Worm (Caenorhabditis elegans) whole organism, L1 larva: ENCODE results near the gene pycr-1.

Experiments used
- C04F5.9 ChIP-seq: sonication (generic microtip); optimal IDR thresholded peaks from 2 replicates; lab custom pipeline; 2016; ENCODE audit warnings: missing genetic modification characterization, missing compliant biosample characterization
- C16A3.4 ChIP-seq: fragments of 150-350 bp; optimal IDR thresholded peaks from 2 replicates; lab custom pipeline; 2014; ENCODE audit warnings: missing biosample characterization, missing genetic modification characterization
- aha-1 ChIP-seq: fragments of 150-350 bp; optimal IDR thresholded peaks from 2 replicates; lab custom pipeline; 2014; ENCODE audit warnings: missing biosample characterization, missing genetic modification characterization
- aly-2 ChIP-seq: fragments of 150-350 bp; optimal IDR thresholded peaks from 2 replicates; lab custom pipeline; 2014; ENCODE audit warnings: missing biosample characterization, missing genetic modification characterization
- blmp-1 ChIP-seq: fragments of 150-350 bp; optimal IDR thresholded peaks from 2 replicates; lab custom pipeline; 2014; ENCODE audit warnings: missing biosample characterization, missing genetic modification characterization
- ceh-8 ChIP-seq: fragments of 200-800 bp; sonication (Bioruptor generic); optimal IDR thresholded peaks from 2 replicates; lab custom pipeline; 2018; ENCODE audit warnings: mild to moderate bottlenecking, missing genetic modification characterization, moderate library complexity, missing compliant biosample characterization
- ceh-82 ChIP-seq, 3 experiments: fragments of 150-350 bp in 1 of 3; sonication (generic microtip) in 2 of 3; optimal IDR thresholded peaks; 2 replicates each; lab custom pipeline; 2014 to 2017; ENCODE audit warnings: missing biosample characterization in 3 of 3, missing genetic modification characterization in 3 of 3
- ceh-88 ChIP-seq: fragments of 200-800 bp; sonication (Bioruptor generic); IDR thresholded peaks from 2 replicates; pipeline ENCODE4 v1.3.6; 2022; ENCODE audit warnings: missing genetic modification characterization, missing compliant biosample characterization
- ces-1 ChIP-seq: fragments of 150-350 bp; optimal IDR thresholded peaks from 2 replicates; lab custom pipeline; 2014; ENCODE audit warnings: missing biosample characterization, missing genetic modification reagents, missing genetic modification characterization
- dpl-1 ChIP-seq, 3 experiments: fragments of 150-350 bp in 2 of 3; sonication (generic microtip) in 1 of 3; optimal IDR thresholded peaks; 2 replicates each; lab custom pipeline; 2014 to 2017; ENCODE audit warnings: missing biosample characterization in 3 of 3, missing genetic modification characterization in 3 of 3, missing genetic modification reagents in 3 of 3
- dsc-1 ChIP-seq: sonication (generic microtip); optimal IDR thresholded peaks from 2 replicates; lab custom pipeline; 2016; ENCODE audit warnings: mild to moderate bottlenecking, missing genetic modification characterization, missing compliant biosample characterization
- egl-13 ChIP-seq: sonication (generic microtip); optimal IDR thresholded peaks from 2 replicates; lab custom pipeline; 2016; ENCODE audit warnings: missing genotype, missing genetic modification reagents, missing genetic modification characterization, missing compliant biosample characterization
- egl-27 ChIP-seq, 2 experiments: fragments of 150-350 bp in 1 of 2; sonication (generic microtip); optimal IDR thresholded peaks; 3 replicates each; lab custom pipeline; 2017 to 2018; ENCODE audit warnings: missing biosample characterization in 2 of 2, missing genetic modification characterization in 2 of 2, missing genetic modification reagents in 2 of 2
- elt-3 ChIP-seq, 6 experiments: fragments of 150-350 bp in 1 of 6; sonication (generic microtip); optimal IDR thresholded peaks; 2 replicates each; lab custom pipeline; 2017 to 2018; ENCODE audit warnings: missing biosample characterization in 6 of 6, missing genetic modification characterization in 6 of 6, inconsistent platforms in 1 of 6
- ets-5 ChIP-seq: fragments of 200-800 bp; sonication (Bioruptor generic); IDR thresholded peaks from 2 replicates; pipeline ENCODE4 v1.3.6; 2022; ENCODE audit warnings: missing genetic modification characterization, missing compliant biosample characterization
- fkh-10 ChIP-seq: sonication (generic microtip); optimal IDR thresholded peaks from 2 replicates; lab custom pipeline; 2017; ENCODE audit warnings: missing biosample characterization, missing genetic modification reagents, missing genetic modification characterization
- fkh-8 ChIP-seq: sonication (generic microtip); optimal IDR thresholded peaks from 2 replicates; lab custom pipeline; 2016; ENCODE audit warnings: mild to moderate bottlenecking, missing genetic modification characterization, missing compliant biosample characterization
- hlh-4 ChIP-seq: sonication (generic microtip); optimal IDR thresholded peaks from 2 replicates; lab custom pipeline; 2016; ENCODE audit warnings: mild to moderate bottlenecking, missing genetic modification characterization, missing compliant biosample characterization
- lin-13 ChIP-seq: fragments of 150-350 bp; optimal IDR thresholded peaks from 2 replicates; lab custom pipeline; 2014; ENCODE audit warnings: missing biosample characterization, missing genetic modification reagents, missing genetic modification characterization
- lin-15B ChIP-seq: fragments of 150-350 bp; sonication (generic microtip); optimal IDR thresholded peaks from 3 replicates; lab custom pipeline; 2014; ENCODE audit warnings: missing biosample characterization, missing genetic modification characterization
- lin-39 ChIP-seq: fragments of 150-350 bp; optimal IDR thresholded peaks from 2 replicates; lab custom pipeline; 2014; ENCODE audit warnings: missing biosample characterization, missing genetic modification reagents, missing genetic modification characterization
- mep-1 ChIP-seq: fragments of 150-350 bp; optimal IDR thresholded peaks from 2 replicates; lab custom pipeline; 2014; ENCODE audit warnings: missing biosample characterization, missing genetic modification characterization
- nhr-11 ChIP-seq: fragments of 150-350 bp; optimal IDR thresholded peaks from 2 replicates; lab custom pipeline; 2014; ENCODE audit warnings: missing biosample characterization, missing genetic modification characterization
- nhr-20 ChIP-seq: sonication (generic microtip); optimal IDR thresholded peaks from 2 replicates; lab custom pipeline; 2016; ENCODE audit warnings: mild to moderate bottlenecking, missing genetic modification characterization, missing compliant biosample characterization
- nhr-28 ChIP-seq: fragments of 150-350 bp; optimal IDR thresholded peaks from 2 replicates; lab custom pipeline; 2014; ENCODE audit warnings: missing biosample characterization, missing genetic modification characterization
- nhr-47 ChIP-seq: sonication (generic microtip); optimal IDR thresholded peaks from 2 replicates; lab custom pipeline; 2016; ENCODE audit warnings: mild to moderate bottlenecking, missing genetic modification characterization, moderate library complexity, missing compliant biosample characterization
- nhr-71 ChIP-seq: sonication (generic microtip); optimal IDR thresholded peaks from 2 replicates; lab custom pipeline; 2016; ENCODE audit warnings: mild to moderate bottlenecking, missing genetic modification characterization, moderate library complexity, missing compliant biosample characterization
- nhr-76 ChIP-seq: sonication (generic microtip); optimal IDR thresholded peaks from 2 replicates; lab custom pipeline; 2017; ENCODE audit warnings: missing biosample characterization, missing genetic modification characterization
- nhr-77 ChIP-seq: fragments of 150-350 bp; optimal IDR thresholded peaks from 2 replicates; lab custom pipeline; 2014; ENCODE audit warnings: missing biosample characterization, missing genetic modification characterization
- nhr-90 ChIP-seq: sonication (generic microtip); optimal IDR thresholded peaks from 2 replicates; lab custom pipeline; 2016; ENCODE audit warnings: mild to moderate bottlenecking, missing genetic modification characterization, missing compliant biosample characterization; ENCODE audit not compliant: poor library complexity
- pqm-1 ChIP-seq: sonication (generic microtip); optimal IDR thresholded peaks from 3 replicates; lab custom pipeline; 2017; ENCODE audit warnings: missing biosample characterization, missing genetic modification characterization
- sox-4 ChIP-seq: sonication (generic microtip); optimal IDR thresholded peaks from 2 replicates; lab custom pipeline; 2016; ENCODE audit warnings: missing genetic modification characterization, missing compliant biosample characterization
- sptf-1 ChIP-seq: fragments of 150-350 bp; optimal IDR thresholded peaks from 2 replicates; lab custom pipeline; 2014; ENCODE audit warnings: missing biosample characterization, missing genetic modification characterization
- sup-37 ChIP-seq: fragments of 200-800 bp; sonication (Bioruptor generic); optimal IDR thresholded peaks from 2 replicates; lab custom pipeline; 2018; ENCODE audit warnings: mild to moderate bottlenecking, missing genetic modification characterization, missing compliant biosample characterization
- swsn-7 ChIP-seq: sonication (generic microtip); optimal IDR thresholded peaks from 2 replicates; lab custom pipeline; 2016; ENCODE audit warnings: missing genetic modification characterization, missing compliant biosample characterization
- unc-30 ChIP-seq: sonication (generic microtip); optimal IDR thresholded peaks from 2 replicates; lab custom pipeline; 2017; ENCODE audit warnings: missing biosample characterization, missing genetic modification characterization
- unc-62 ChIP-seq: fragments of 150-350 bp; optimal IDR thresholded peaks from 2 replicates; lab custom pipeline; 2014; ENCODE audit warnings: missing biosample characterization, missing genetic modification reagents, missing genetic modification characterization
- unc-86 ChIP-seq: sonication (generic microtip); optimal IDR thresholded peaks from 2 replicates; lab custom pipeline; 2016; ENCODE audit warnings: missing genetic modification characterization, missing compliant biosample characterization
- vab-15 ChIP-seq: sonication (generic microtip); optimal IDR thresholded peaks from 2 replicates; lab custom pipeline; 2017; ENCODE audit warnings: missing genotype, mild to moderate bottlenecking, missing genetic modification characterization, missing compliant biosample characterization
- xbp-1 ChIP-seq: sonication (generic microtip); optimal IDR thresholded peaks from 2 replicates; lab custom pipeline; 2016; ENCODE audit warnings: missing genetic modification characterization, missing compliant biosample characterization
- zip-4 ChIP-seq: fragments of 200-800 bp; sonication (Bioruptor generic); optimal IDR thresholded peaks from 2 replicates; lab custom pipeline; 2018; ENCODE audit warnings: mild to moderate bottlenecking, missing genetic modification characterization, moderate library complexity, missing compliant biosample characterization
- ztf-4 ChIP-seq: fragments of 150-350 bp; optimal IDR thresholded peaks from 2 replicates; lab custom pipeline; 2014; ENCODE audit warnings: missing biosample characterization, missing genetic modification characterization

Gene pycr-1

ce11 chrX:12125308-12125707 is 21.3 kb upstream of the pycr-1 start, which contains the start of gene lgc-18:
Gene lgc-18 (plus strand): TSS chrX:12125608.
- TF ChIP-seq unc-86 (tag; lab: Kevin White, UChicago) (no peak), ztf-4 (tag; lab: Kevin White, UChicago) (no peak), ces-1 (GFP tag; lab: Kevin White, UChicago) (no peak)

- TF ChIP-seq swsn-7 (no peak), sup-37 (GFP tag; lab: Kevin White, UChicago) (no peak), nhr-71 (no peak), ceh-88 (GFP tag; lab: Robert Waterston, UW) (no peak), hlh-4 (tag; lab: Kevin White, UChicago) (no peak), sptf-1 (tag; lab: Kevin White, UChicago) (no peak)
These were observed 5.6 kb upstream of the pycr-1 start, which contains the start of gene lyst-1 for ce11 chrX:12141051-12141450. Gene lyst-1 (minus strand): TSS chrX:12141151.

DNA sequence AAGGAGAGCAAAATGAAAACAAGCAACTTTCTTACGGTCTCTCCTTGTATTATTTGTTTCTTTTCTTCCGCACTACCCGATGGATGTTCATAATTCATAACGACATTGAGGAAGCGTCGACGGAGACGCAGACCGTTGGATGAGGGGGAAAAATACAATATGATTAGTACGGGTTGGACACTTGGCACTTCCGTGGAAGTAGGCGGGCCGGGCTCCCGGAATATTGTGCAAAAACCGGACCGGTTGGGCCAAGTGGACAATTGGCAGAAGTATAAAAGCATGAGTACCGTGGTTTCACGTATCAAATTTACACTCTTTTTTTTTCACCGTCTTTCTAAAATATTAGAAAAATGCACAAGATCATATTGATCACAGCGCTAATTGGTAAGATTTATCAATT is 4.1 kb upstream of the pycr-1 start, which contains the start of gene M153.3:
M153.3 (plus strand) TSS at position 301 of the 400 bp plus-strand sequence.
- TF ChIP-seq ceh-8 (GFP tag; lab: Kevin White, UChicago) = no peak
- TF ChIP-seq nhr-47 (tag; lab: Kevin White, UChicago) = no peak
- TF ChIP-seq vab-15 (tag; lab: Kevin White, UChicago) = no peak
- TF ChIP-seq sox-4 = no peak
- no peak for TF ChIP-seq nhr-77 (tag; lab: Kevin White, UChicago)
- TF ChIP-seq ces-1 (GFP tag; lab: Kevin White, UChicago) = no peak
- TF ChIP-seq elt-3 (tag; optimal IDR thresholded peaks at IDR 0.05; lab: Kevin White, UChicago) = no peak
- no peak for TF ChIP-seq xbp-1 (tag; lab: Kevin White, UChicago)
- TF ChIP-seq fkh-10 = no peak
- no peak for TF ChIP-seq nhr-20 (tag; lab: Kevin White, UChicago)
- TF ChIP-seq nhr-28 (tag; lab: Kevin White, UChicago) = no peak
- no peak for TF ChIP-seq lin-15B (tag; lab: Kevin White, UChicago)
- TF ChIP-seq unc-30 (tag; lab: Kevin White, UChicago) = no peak
- no peak for TF ChIP-seq ceh-88 (GFP tag; lab: Robert Waterston, UW)
- TF ChIP-seq aha-1 (tag; lab: Kevin White, UChicago) = no peak

- no peak for TF ChIP-seq mep-1 (tag; lab: Kevin White, UChicago)
- TF ChIP-seq ces-1 (GFP tag; lab: Kevin White, UChicago) = no peak
- no peak for TF ChIP-seq egl-27 (tag; optimal IDR thresholded peaks at IDR 0.05; lab: Kevin White, UChicago)
- no peak for TF ChIP-seq unc-62
- TF ChIP-seq nhr-77 (tag; lab: Kevin White, UChicago) = no peak
- no peak for TF ChIP-seq vab-15 (tag; lab: Kevin White, UChicago)
- no peak for TF ChIP-seq egl-13 (tag; lab: Kevin White, UChicago)
These were observed 2.9 kb upstream of the pycr-1 start, which contains the start of gene M153.5 for ce11 chrX:12143693-12144092. Gene M153.5 (plus strand): TSS chrX:12143993.

DNA sequence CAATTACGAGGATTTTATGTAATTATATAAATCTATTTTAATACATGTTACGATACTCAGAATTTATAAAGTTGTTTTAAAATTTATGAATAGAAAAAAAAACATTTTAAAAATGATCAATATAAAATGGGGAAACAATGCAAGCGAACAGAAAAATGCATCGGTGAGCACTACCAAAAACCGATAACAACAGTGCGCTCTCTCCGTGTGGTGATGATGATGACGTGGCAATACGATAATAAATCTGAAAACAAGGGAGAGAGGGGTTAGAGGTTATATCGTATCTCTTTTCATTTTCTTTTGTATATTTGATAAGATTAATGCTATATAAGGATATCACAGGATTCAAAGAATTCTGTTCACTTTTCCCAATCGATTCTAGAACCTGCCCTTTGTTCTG is 713 bp upstream of the pycr-1 start:
- TF ChIP-seq nhr-71 (no peak), blmp-1 (tag; lab: Kevin White, UChicago) (peak; percentile 8), lin-39 (tag; lab: Kevin White, UChicago) (no peak), pqm-1 (no peak), zip-4 (GFP tag; lab: Kevin White, UChicago) (no peak), C16A3.4 (tag; lab: Kevin White, UChicago) (no peak)

- no peak for TF ChIP-seq xbp-1 (tag; lab: Kevin White, UChicago)
- no peak for TF ChIP-seq C04F5.9 (tag; lab: Kevin White, UChicago)
- no peak for TF ChIP-seq ceh-82 (tag; optimal IDR thresholded peaks at IDR 0.05; lab: Kevin White, UChicago)
- no peak for TF ChIP-seq aly-2 (tag; lab: Kevin White, UChicago)
- no peak for TF ChIP-seq nhr-90
- no peak for TF ChIP-seq mep-1 (tag; lab: Kevin White, UChicago)
- TF ChIP-seq ets-5 (GFP tag; lab: Robert Waterston, UW) = no peak
- no peak for TF ChIP-seq nhr-11 (tag; lab: Kevin White, UChicago)
- TF ChIP-seq unc-86 (tag; lab: Kevin White, UChicago) = no peak
- no peak for TF ChIP-seq dpl-1 (GFP tag; optimal IDR thresholded peaks at IDR 0.05; lab: Kevin White, UChicago)
- peak; percentile 91 for TF ChIP-seq fkh-8 (tag; lab: Kevin White, UChicago)
- TF ChIP-seq nhr-71 = peak; percentile 29
- no peak for TF ChIP-seq nhr-77 (tag; lab: Kevin White, UChicago)
- TF ChIP-seq lin-13 = no peak
- TF ChIP-seq egl-13 (tag; lab: Kevin White, UChicago) = no peak
- TF ChIP-seq nhr-76 = no peak
- peak; percentile 8 for TF ChIP-seq dsc-1 (tag; lab: Kevin White, UChicago)
These were observed 3.1 kb downstream of the pycr-1 start, which contains the start of gene znf-474 for ce11 chrX:12149638-12150137. Gene znf-474 (plus strand): TSS chrX:12149924.
